Worm (Caenorhabditis elegans): ENCODE results near the gene ocr-3.

Gene ocr-3

DNA sequence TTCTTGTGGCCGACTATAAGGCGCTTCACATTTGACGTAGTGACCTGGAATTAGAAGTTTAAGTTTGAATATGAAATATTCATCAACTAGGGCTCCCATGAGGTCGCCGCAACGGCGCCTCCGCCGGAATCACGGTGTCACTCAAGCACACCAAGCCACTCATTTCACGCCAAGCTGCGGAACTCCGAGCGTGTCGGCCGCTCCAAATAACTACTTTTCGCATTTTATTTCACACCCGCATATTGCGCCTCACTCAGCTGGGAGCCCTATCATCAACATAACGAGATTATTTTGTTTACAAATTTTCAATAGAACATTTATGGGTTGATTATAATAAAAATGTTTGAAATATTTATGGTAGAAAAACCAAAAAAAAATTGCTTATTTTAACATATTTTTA is 10.7 kb upstream of the ocr-3 start:
- TF ChIP-seq sptf-1 (tag; optimal IDR thresholded peaks at IDR 0.05) (no peak), lin-13 (tag; optimal IDR thresholded peaks at IDR 0.05) (no peak), elt-1 (tag; optimal IDR thresholded peaks at IDR 0.05; ENCODE audit: borderline replicate concordance, insufficient read depth) (no peak), flh-1 (GFP tag; optimal IDR thresholded peaks at IDR 0.05) (no peak), snpc-4 (tag; optimal IDR thresholded peaks at IDR 0.05) (no peak), nhr-12 (tag; optimal IDR thresholded peaks at IDR 0.05) (no peak), ztf-11 (tag; optimal IDR thresholded peaks at IDR 0.05) (no peak), ceh-43 (GFP tag; optimal IDR thresholded peaks at IDR 0.05) (no peak), tbx-8 (GFP tag; optimal IDR thresholded peaks at IDR 0.05) (no peak), mls-2 (tag; optimal IDR thresholded peaks at IDR 0.05) (no peak), mab-5 (tag; optimal IDR thresholded peaks at IDR 0.05) (no peak), unc-120 (tag; optimal IDR thresholded peaks at IDR 0.05; ENCODE audit: poor library complexity, severe bottlenecking) (no peak), blmp-1 (tag; optimal IDR thresholded peaks at IDR 0.05) (no peak), bed-3 (GFP tag; optimal IDR thresholded peaks at IDR 0.05) (no peak), lsy-2 (tag; optimal IDR thresholded peaks at IDR 0.05) (no peak), cnd-1 (tag; optimal IDR thresholded peaks at IDR 0.05) (no peak), unc-39 (tag; optimal IDR thresholded peaks at IDR 0.05) (no peak)

DNA sequence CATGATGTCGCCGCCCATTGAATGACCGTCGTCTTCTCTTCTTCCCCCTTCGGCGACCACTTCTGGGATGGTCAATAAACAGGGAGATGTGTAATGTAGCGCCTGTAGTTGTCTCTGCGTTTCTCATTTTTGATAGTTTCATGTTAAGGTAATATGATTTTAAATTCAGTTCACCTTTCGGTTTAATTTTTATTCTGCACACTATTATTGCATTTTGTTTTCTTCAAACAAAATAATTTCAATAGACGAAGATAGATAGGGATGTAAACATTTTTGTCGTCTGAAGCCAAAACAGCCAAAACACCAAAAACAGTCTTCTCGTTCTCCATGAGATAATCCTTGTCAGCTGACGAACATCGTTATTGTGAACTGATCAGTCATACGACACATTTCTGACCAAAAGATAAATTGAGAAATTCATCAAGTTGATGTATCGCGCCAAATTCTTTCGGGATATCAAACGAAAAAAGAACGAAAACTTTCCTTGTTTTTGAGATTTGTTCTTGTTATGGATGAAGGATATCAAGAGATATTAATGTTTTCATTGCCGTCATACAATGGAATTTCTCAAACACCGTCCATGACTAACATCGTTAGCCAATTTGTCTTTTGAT is 9.7 kb upstream of the ocr-3 start, which contains the start of gene C11G10.1:
TSS of gene C11G10.1 (minus strand) at position 51 of the 614 bp plus-strand sequence.
- TF ChIP-seq ces-1 (GFP tag; optimal IDR thresholded peaks at IDR 0.05): no peak
- TF ChIP-seq nhr-12 (tag; optimal IDR thresholded peaks at IDR 0.05): no peak
- TF ChIP-seq blmp-1 (tag; optimal IDR thresholded peaks at IDR 0.05): no peak
- no peak for TF ChIP-seq lin-32 (GFP tag; optimal IDR thresholded peaks at IDR 0.05)
- TF ChIP-seq drap-1 (GFP tag; optimal IDR thresholded peaks at IDR 0.05): no peak

DNA sequence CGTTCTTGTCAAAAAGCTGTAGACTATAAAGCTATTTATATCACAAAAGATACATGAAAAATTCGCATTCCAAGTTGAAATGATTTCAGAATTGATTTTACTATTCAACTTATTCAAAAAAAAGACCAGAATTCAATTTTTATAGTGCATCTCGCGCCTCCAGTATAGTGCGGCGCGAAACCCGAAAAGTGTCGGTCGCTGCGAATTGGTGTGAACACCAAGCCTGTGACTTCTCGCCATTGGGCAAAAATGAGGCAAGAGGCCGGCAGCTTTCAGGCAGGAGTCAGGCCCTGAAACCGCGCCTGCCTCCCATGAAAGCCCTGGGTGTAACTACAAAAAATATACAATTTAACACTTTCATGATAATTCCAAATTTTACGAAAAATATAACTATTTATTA is 9.2 kb upstream of the ocr-3 start:
- TF ChIP-seq flh-1 (GFP tag; optimal IDR thresholded peaks at IDR 0.05) (no peak), ztf-11 (tag; optimal IDR thresholded peaks at IDR 0.05) (no peak), lin-13 (tag; optimal IDR thresholded peaks at IDR 0.05) (no peak), ceh-83 (GFP tag; optimal IDR thresholded peaks at IDR 0.05) (no peak), mep-1 (tag; optimal IDR thresholded peaks at IDR 0.05) (no peak), cnd-1 (tag; optimal IDR thresholded peaks at IDR 0.05) (no peak), lin-32 (GFP tag; optimal IDR thresholded peaks at IDR 0.05) (no peak), zip-8 (tag; optimal IDR thresholded peaks at IDR 0.05) (no peak), drap-1 (GFP tag; optimal IDR thresholded peaks at IDR 0.05) (no peak), mab-5 (tag; optimal IDR thresholded peaks at IDR 0.05) (no peak), unc-120 (tag; optimal IDR thresholded peaks at IDR 0.05; ENCODE audit: poor library complexity, severe bottlenecking) (no peak), mls-2 (tag; optimal IDR thresholded peaks at IDR 0.05) (no peak), blmp-1 (tag; optimal IDR thresholded peaks at IDR 0.05) (no peak), bed-3 (GFP tag; optimal IDR thresholded peaks at IDR 0.05) (no peak), unc-39 (tag; optimal IDR thresholded peaks at IDR 0.05) (no peak), ces-1 (GFP tag; optimal IDR thresholded peaks at IDR 0.05) (no peak), tbx-8 (GFP tag; optimal IDR thresholded peaks at IDR 0.05) (no peak), sptf-1 (tag; optimal IDR thresholded peaks at IDR 0.05) (no peak), snpc-4 (tag; optimal IDR thresholded peaks at IDR 0.05) (no peak), nhr-12 (tag; optimal IDR thresholded peaks at IDR 0.05) (no peak)

DNA sequence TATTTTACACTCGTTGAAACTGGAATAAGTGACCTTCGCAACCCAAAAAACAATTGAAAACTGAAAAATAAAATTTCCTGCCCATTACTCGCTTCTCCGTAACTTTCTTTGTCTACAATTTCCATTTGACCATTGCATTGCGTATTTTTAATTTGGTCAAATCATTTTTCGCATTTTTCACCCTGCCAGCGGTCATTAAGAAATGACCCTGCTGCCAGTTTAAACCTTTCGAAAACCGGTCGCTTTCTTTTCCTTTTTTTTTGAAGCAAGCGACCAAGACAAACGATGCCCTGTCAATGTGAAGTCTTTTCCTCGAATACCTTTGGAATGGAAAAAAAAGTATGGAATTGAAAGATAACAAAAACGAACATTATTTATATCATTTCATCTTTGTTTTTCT is 7.6 kb upstream of the ocr-3 start:
- TF ChIP-seq nhr-12 (tag; optimal IDR thresholded peaks at IDR 0.05): no peak
- no peak for TF ChIP-seq nhr-28 (tag; optimal IDR thresholded peaks at IDR 0.05)
- no peak for TF ChIP-seq unc-120 (tag; optimal IDR thresholded peaks at IDR 0.05; ENCODE audit: poor library complexity, severe bottlenecking)
- TF ChIP-seq ceh-43 (GFP tag; optimal IDR thresholded peaks at IDR 0.05): no peak
- TF ChIP-seq nhr-2 (tag; optimal IDR thresholded peaks at IDR 0.05): no peak
- no peak for TF ChIP-seq ham-2 (GFP tag; optimal IDR thresholded peaks at IDR 0.05)
- TF ChIP-seq sem-2 (GFP tag; optimal IDR thresholded peaks at IDR 0.05): no peak

DNA sequence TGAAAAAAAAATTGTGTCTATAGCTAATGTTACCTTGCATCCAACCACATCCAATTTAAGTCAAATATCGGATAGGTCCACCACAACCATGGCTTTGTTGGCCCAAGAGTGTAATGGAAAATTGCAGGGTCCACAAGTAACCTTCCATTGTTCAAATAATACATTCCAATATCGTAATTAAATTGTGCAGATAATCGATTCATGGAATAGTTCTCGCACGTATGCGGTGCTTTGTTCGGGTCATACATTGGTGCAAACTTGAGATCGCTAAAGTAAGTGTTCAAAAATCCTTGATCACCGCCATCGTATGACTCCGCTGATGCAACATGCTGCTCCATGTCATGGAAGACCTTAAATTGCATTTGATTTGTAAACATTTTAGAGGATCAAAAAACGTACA is 5.4 kb upstream of the ocr-3 start:
- TF ChIP-seq elt-1 (tag; optimal IDR thresholded peaks at IDR 0.05; ENCODE audit: borderline replicate concordance, insufficient read depth) (no peak), ceh-83 (GFP tag; optimal IDR thresholded peaks at IDR 0.05) (no peak), sptf-1 (tag; optimal IDR thresholded peaks at IDR 0.05) (no peak), unc-62 (GFP tag; optimal IDR thresholded peaks at IDR 0.05) (no peak), cnd-1 (tag; optimal IDR thresholded peaks at IDR 0.05) (no peak), nhr-12 (tag; optimal IDR thresholded peaks at IDR 0.05) (no peak), nhr-2 (tag; optimal IDR thresholded peaks at IDR 0.05) (no peak), ceh-39 (tag; optimal IDR thresholded peaks at IDR 0.05) (no peak), flh-1 (GFP tag; optimal IDR thresholded peaks at IDR 0.05) (no peak), drap-1 (GFP tag; optimal IDR thresholded peaks at IDR 0.05) (no peak), sem-2 (GFP tag; optimal IDR thresholded peaks at IDR 0.05) (no peak), ham-2 (GFP tag; optimal IDR thresholded peaks at IDR 0.05) (no peak)

Data from whole organism, mixed stage, embryonic.